Worm (Caenorhabditis elegans) whole organism, L2 larva: Measurements from ENCODE around the gene T25E4.2.

Experiments used
- Y55F3AM.14 ChIP-seq: fragments of 200-800 bp; sonication (Bioruptor generic); optimal IDR thresholded peaks from 2 replicates; lab custom pipeline; 2018; ENCODE audit warnings: mild to moderate bottlenecking, missing genetic modification characterization, missing compliant biosample characterization
- ZK546.5 ChIP-seq: sonication (generic microtip); optimal IDR thresholded peaks from 2 replicates; lab custom pipeline; 2017; ENCODE audit warnings: missing biosample characterization, missing genetic modification characterization
- aly-2 ChIP-seq: fragments of 150-350 bp; optimal IDR thresholded peaks from 2 replicates; lab custom pipeline; 2014; ENCODE audit warnings: missing biosample characterization, missing genetic modification characterization
- ama-1 ChIP-seq: fragments of 150-350 bp; optimal IDR thresholded peaks from 2 replicates; lab custom pipeline; 2018; ENCODE audit warnings: inconsistent platforms
- blmp-1 ChIP-seq: sonication (generic microtip); optimal IDR thresholded peaks from 2 replicates; lab custom pipeline; 2017; ENCODE audit warnings: missing genetic modification characterization, mild to moderate bottlenecking, missing compliant biosample characterization, antibody characterized with exemption, moderate library complexity; ENCODE audit not compliant: insufficient read depth
- ceh-82 ChIP-seq: fragments of 150-350 bp; optimal IDR thresholded peaks from 2 replicates; lab custom pipeline; 2014; ENCODE audit warnings: missing biosample characterization, missing genetic modification characterization
- crh-2 ChIP-seq: sonication (generic microtip); optimal IDR thresholded peaks from 2 replicates; lab custom pipeline; 2017; ENCODE audit warnings: missing biosample characterization, missing genetic modification characterization
- dmd-4 ChIP-seq: sonication (generic microtip); optimal IDR thresholded peaks from 2 replicates; lab custom pipeline; 2017; ENCODE audit warnings: missing biosample characterization, missing genetic modification characterization
- egl-27 ChIP-seq: sonication (generic microtip); optimal IDR thresholded peaks from 3 replicates; lab custom pipeline; 2017; ENCODE audit warnings: missing biosample characterization, missing genetic modification reagents, missing genetic modification characterization
- elt-1 ChIP-seq: fragments of 150-350 bp; optimal IDR thresholded peaks from 2 replicates; lab custom pipeline; 2014; ENCODE audit warnings: missing biosample characterization, missing genetic modification characterization
- elt-3 ChIP-seq: sonication (generic microtip); optimal IDR thresholded peaks from 2 replicates; lab custom pipeline; 2017; ENCODE audit warnings: missing biosample characterization, missing genetic modification characterization
- fos-1 ChIP-seq: fragments of 150-350 bp; optimal IDR thresholded peaks from 2 replicates; lab custom pipeline; 2014; ENCODE audit warnings: missing biosample characterization, missing genetic modification characterization
- gmeb-1 ChIP-seq: fragments of 150-350 bp; optimal IDR thresholded peaks from 2 replicates; lab custom pipeline; 2014; ENCODE audit warnings: missing biosample characterization, missing genetic modification characterization
- lin-13 ChIP-seq: fragments of 150-350 bp; optimal IDR thresholded peaks from 2 replicates; lab custom pipeline; 2014; ENCODE audit warnings: missing biosample characterization, missing genetic modification reagents, missing genetic modification characterization
- lin-39 ChIP-seq: fragments of 150-350 bp; optimal IDR thresholded peaks from 2 replicates; lab custom pipeline; 2014; ENCODE audit warnings: missing biosample characterization, missing genetic modification reagents, missing genetic modification characterization
- mab-5 ChIP-seq: fragments of 150-350 bp; optimal IDR thresholded peaks from 2 replicates; lab custom pipeline; 2014; ENCODE audit warnings: missing biosample characterization, missing genetic modification characterization
- mbf-1 ChIP-seq: sonication (generic microtip); optimal IDR thresholded peaks from 2 replicates; lab custom pipeline; 2017; ENCODE audit warnings: missing biosample characterization, missing genetic modification characterization
- mdl-1 ChIP-seq, 2 experiments: fragments of 150-350 bp in 1 of 2; sonication (generic microtip) in 1 of 2; optimal IDR thresholded peaks; 2 replicates each; lab custom pipeline; 2017; ENCODE audit warnings: missing biosample characterization in 2 of 2, missing genetic modification characterization in 2 of 2
- nhr-10 ChIP-seq: sonication (generic microtip); optimal IDR thresholded peaks from 2 replicates; lab custom pipeline; 2017; ENCODE audit warnings: missing biosample characterization, missing genetic modification characterization
- nhr-11 ChIP-seq: fragments of 150-350 bp; optimal IDR thresholded peaks from 2 replicates; lab custom pipeline; 2014; ENCODE audit warnings: missing biosample characterization, missing genetic modification characterization
- nhr-12 ChIP-seq: fragments of 150-350 bp; optimal IDR thresholded peaks from 2 replicates; lab custom pipeline; 2014; ENCODE audit warnings: missing biosample characterization, missing genetic modification characterization
- nhr-21 ChIP-seq: fragments of 150-350 bp; optimal IDR thresholded peaks from 2 replicates; lab custom pipeline; 2014; ENCODE audit warnings: missing biosample characterization, missing genetic modification characterization
- nhr-23 ChIP-seq: fragments of 150-350 bp; optimal IDR thresholded peaks from 2 replicates; lab custom pipeline; 2014; ENCODE audit warnings: missing biosample characterization, missing genetic modification reagents, missing genetic modification characterization
- nhr-237 ChIP-seq: fragments of 150-350 bp; optimal IDR thresholded peaks from 2 replicates; lab custom pipeline; 2014; ENCODE audit warnings: missing biosample characterization, missing genetic modification characterization
- nhr-6 ChIP-seq: fragments of 150-350 bp; optimal IDR thresholded peaks from 2 replicates; lab custom pipeline; 2014; ENCODE audit warnings: missing biosample characterization, missing genetic modification characterization
- nhr-77 ChIP-seq: fragments of 150-350 bp; optimal IDR thresholded peaks from 2 replicates; lab custom pipeline; 2014; ENCODE audit warnings: missing biosample characterization, missing genetic modification characterization
- peb-1 ChIP-seq: fragments of 150-350 bp; optimal IDR thresholded peaks from 2 replicates; lab custom pipeline; 2014; ENCODE audit warnings: missing biosample characterization, missing genetic modification characterization
- sem-4 ChIP-seq: fragments of 150-350 bp; optimal IDR thresholded peaks from 2 replicates; lab custom pipeline; 2014; ENCODE audit warnings: missing biosample characterization, missing genetic modification reagents, missing genetic modification characterization
- skn-1 ChIP-seq: sonication (generic microtip); optimal IDR thresholded peaks from 2 replicates; lab custom pipeline; 2017; ENCODE audit warnings: missing biosample characterization, missing genetic modification characterization
- sma-9 ChIP-seq, 2 experiments: fragments of 150-350 bp in 1 of 2; sonication (generic microtip) in 1 of 2; optimal IDR thresholded peaks; 2 replicates each; lab custom pipeline; 2014 to 2016; ENCODE audit warnings: missing genetic modification characterization in 2 of 2, mild to moderate bottlenecking in 1 of 2, missing biosample characterization in 1 of 2, missing compliant biosample characterization in 1 of 2, missing genetic modification reagents in 1 of 2, moderate library complexity in 1 of 2
- snpc-4 ChIP-seq: fragments of 150-350 bp; optimal IDR thresholded peaks from 2 replicates; lab custom pipeline; 2014; ENCODE audit warnings: missing biosample characterization, missing genetic modification characterization
- unc-39 ChIP-seq: fragments of 150-350 bp; optimal IDR thresholded peaks from 2 replicates; lab custom pipeline; 2014; ENCODE audit warnings: missing biosample characterization, missing genetic modification characterization
- unc-55 ChIP-seq: fragments of 150-350 bp; sonication (generic microtip); optimal IDR thresholded peaks from 3 replicates; lab custom pipeline; 2014; ENCODE audit warnings: missing biosample characterization, missing genetic modification reagents, missing genetic modification characterization
- unc-62 ChIP-seq: fragments of 150-350 bp; optimal IDR thresholded peaks from 2 replicates; lab custom pipeline; 2014; ENCODE audit warnings: missing biosample characterization, missing genetic modification reagents, missing genetic modification characterization
- zag-1 ChIP-seq: fragments of 150-350 bp; optimal IDR thresholded peaks from 2 replicates; lab custom pipeline; 2014; ENCODE audit warnings: missing biosample characterization, missing genetic modification characterization
- ztf-1 ChIP-seq: fragments of 200-800 bp; sonication (Bioruptor generic); conservative IDR thresholded peaks from 2 replicates; pipeline ENCODE4 v1.3.6; 2022; ENCODE audit warnings: missing genetic modification characterization, missing compliant biosample characterization

Gene T25E4.2

ce11 chrII:5555522-5555921, 26.7 kb downstream of the T25E4.2 start:
- TF ChIP-seq fos-1 (tag; lab: Kevin White, UChicago) (no peak), lin-13 (GFP tag; lab: Kevin White, UChicago) (no peak), ceh-82 (tag; lab: Kevin White, UChicago) (no peak), mdl-1 (tag; optimal IDR thresholded peaks at IDR 0.05; lab: Kevin White, UChicago) (no peak), nhr-237 (tag; lab: Kevin White, UChicago) (no peak), unc-62 (GFP tag; lab: Kevin White, UChicago) (no peak)

ce11 chrII:5554788-5555187, 27.4 kb downstream of the T25E4.2 start:
- no peak for TF ChIP-seq unc-39 (tag; lab: Kevin White, UChicago)
- TF ChIP-seq sem-4 (tag; lab: Kevin White, UChicago), result no peak
- TF ChIP-seq skn-1 (tag; lab: Kevin White, UChicago), result no peak
- TF ChIP-seq ama-1, result no peak
- TF ChIP-seq ztf-1, result no peak
- no peak for TF ChIP-seq nhr-12 (tag; lab: Kevin White, UChicago)
- no peak for TF ChIP-seq nhr-77 (tag; lab: Kevin White, UChicago)

ce11 chrII:5554317-5554716, 27.9 kb downstream of the T25E4.2 start, which contains the start of gene ins-12:
Gene ins-12, plus strand, starts transcription at chrII:5554617.
- TF ChIP-seq elt-1 (tag; lab: Kevin White, UChicago) (no peak), nhr-11 (tag; lab: Kevin White, UChicago) (no peak), ZK546.5 (tag; lab: Kevin White, UChicago) (no peak), Y55F3AM.14 (no peak), nhr-237 (tag; lab: Kevin White, UChicago) (no peak), zag-1 (tag; lab: Kevin White, UChicago) (no peak), lin-39 (tag; lab: Kevin White, UChicago) (no peak), nhr-12 (tag; lab: Kevin White, UChicago) (no peak), elt-3 (tag; lab: Kevin White, UChicago) (no peak), ceh-82 (tag; lab: Kevin White, UChicago) (no peak), snpc-4 (tag; lab: Kevin White, UChicago) (no peak), nhr-21 (tag; lab: Kevin White, UChicago) (no peak), aly-2 (no peak), blmp-1 (tag; lab: Kevin White, UChicago) (no peak), unc-39 (tag; lab: Kevin White, UChicago) (no peak), nhr-77 (tag; lab: Kevin White, UChicago) (no peak)
- TF ChIP-seq, all 48 proteins: peak for 0

ce11 chrII:5553531-5553930, 28.7 kb downstream of the T25E4.2 start:
- TF ChIP-seq mdl-1 (tag; optimal IDR thresholded peaks at IDR 0.05; lab: Kevin White, UChicago) (no peak), sma-9 (GFP tag; optimal IDR thresholded peaks at IDR 0.05; lab: Kevin White, UChicago) (peak; percentile 59), sma-9 (tag; optimal IDR thresholded peaks at IDR 0.05; lab: Kevin White, UChicago) (no peak), crh-2 (tag; lab: Kevin White, UChicago) (peak; percentile 19), fos-1 (tag; lab: Kevin White, UChicago) (peak; percentile 64)

ce11 chrII:5551517-5551916, 30.7 kb downstream of the T25E4.2 start, which contains the start of gene C17C3.5:
Gene C17C3.5, plus strand, starts transcription at chrII:5551817.
- TF ChIP-seq unc-55 (GFP tag; lab: Kevin White, UChicago), result no peak
- TF ChIP-seq mbf-1 (tag; lab: Kevin White, UChicago), result no peak
- no peak for TF ChIP-seq nhr-23 (tag; lab: Kevin White, UChicago)
- TF ChIP-seq zag-1 (tag; lab: Kevin White, UChicago), result no peak
- no peak for TF ChIP-seq peb-1 (tag; lab: Kevin White, UChicago)
- TF ChIP-seq ceh-82 (tag; lab: Kevin White, UChicago), result no peak

- TF ChIP-seq egl-27 (tag; lab: Kevin White, UChicago) (no peak), mab-5 (tag; lab: Kevin White, UChicago) (no peak), sma-9 (GFP tag; optimal IDR thresholded peaks at IDR 0.05; lab: Kevin White, UChicago) (no peak), sma-9 (tag; optimal IDR thresholded peaks at IDR 0.05; lab: Kevin White, UChicago) (no peak), unc-55 (GFP tag; lab: Kevin White, UChicago) (no peak), nhr-10 (tag; lab: Kevin White, UChicago) (no peak), nhr-23 (tag; lab: Kevin White, UChicago) (no peak), crh-2 (tag; lab: Kevin White, UChicago) (no peak), mbf-1 (tag; lab: Kevin White, UChicago) (no peak), blmp-1 (tag; lab: Kevin White, UChicago) (no peak), nhr-6 (no peak), nhr-77 (tag; lab: Kevin White, UChicago) (no peak), Y55F3AM.14 (no peak), fos-1 (tag; lab: Kevin White, UChicago) (no peak), gmeb-1 (no peak), elt-3 (tag; lab: Kevin White, UChicago) (no peak), zag-1 (tag; lab: Kevin White, UChicago) (no peak), dmd-4 (tag; lab: Kevin White, UChicago) (no peak)
Measured at ce11 chrII:5549746-5550145, 32.5 kb downstream of the T25E4.2 start, which contains the start of gene C17C3.6. Gene C17C3.6, plus strand, starts transcription at chrII:5550046.
